Worm (Caenorhabditis elegans) whole organism, mixed stage, embryonic: ENCODE data around the gene Y39F10C.3.
A peak's percentile ranks its signal among the peaks of the same experiment; 100 is the strongest.

ENCODE experiments used
- blmp-1 ChIP-seq: fragments of 150-350 bp; optimal IDR thresholded peaks from 2 replicates; lab custom pipeline; 2014; ENCODE audit warnings: missing biosample characterization, missing genetic modification characterization
- ceh-43 ChIP-seq: fragments of 200-800 bp; sonication (Bioruptor generic); optimal IDR thresholded peaks from 2 replicates; lab custom pipeline; 2018; ENCODE audit warnings: mild to moderate bottlenecking, missing genetic modification characterization, moderate library complexity, missing compliant biosample characterization
- ceh-83 ChIP-seq: fragments of 200-800 bp; sonication (Bioruptor generic); optimal IDR thresholded peaks from 2 replicates; lab custom pipeline; 2018; ENCODE audit warnings: mild to moderate bottlenecking, missing genetic modification characterization, missing compliant biosample characterization
- elt-3 ChIP-seq: fragments of 150-350 bp; optimal IDR thresholded peaks from 2 replicates; lab custom pipeline; 2014; ENCODE audit warnings: missing biosample characterization, missing genetic modification characterization
- mab-5 ChIP-seq: fragments of 150-350 bp; optimal IDR thresholded peaks from 2 replicates; lab custom pipeline; 2014; ENCODE audit warnings: missing biosample characterization, missing genetic modification characterization
- nhr-12 ChIP-seq: fragments of 150-350 bp; optimal IDR thresholded peaks from 2 replicates; lab custom pipeline; 2014; ENCODE audit warnings: missing biosample characterization, missing genetic modification characterization
- nhr-237 ChIP-seq: fragments of 150-350 bp; optimal IDR thresholded peaks from 2 replicates; lab custom pipeline; 2014; ENCODE audit warnings: missing biosample characterization, missing genetic modification characterization
- pha-4 ChIP-seq: fragments of 150-350 bp; optimal IDR thresholded peaks from 2 replicates; lab custom pipeline; 2018; ENCODE audit warnings: missing biosample characterization, missing genetic modification reagents, missing genetic modification characterization
- snpc-4 ChIP-seq: fragments of 150-350 bp; optimal IDR thresholded peaks from 2 replicates; lab custom pipeline; 2014; ENCODE audit warnings: missing biosample characterization, missing genetic modification characterization
- unc-120 ChIP-seq: sonication (generic microtip); optimal IDR thresholded peaks from 2 replicates; lab custom pipeline; 2017; ENCODE audit warnings: missing genetic modification characterization, missing compliant biosample characterization; ENCODE audit not compliant: poor library complexity, severe bottlenecking
- unc-39 ChIP-seq: fragments of 150-350 bp; optimal IDR thresholded peaks from 2 replicates; lab custom pipeline; 2014; ENCODE audit warnings: missing biosample characterization, missing genetic modification characterization
- unc-62 ChIP-seq: fragments of 150-350 bp; optimal IDR thresholded peaks from 2 replicates; lab custom pipeline; 2014; ENCODE audit warnings: missing biosample characterization, missing genetic modification reagents, missing genetic modification characterization
- ztf-11 ChIP-seq: fragments of 150-350 bp; optimal IDR thresholded peaks from 2 replicates; lab custom pipeline; 2014; ENCODE audit warnings: missing biosample characterization, missing genetic modification characterization

DNA sequence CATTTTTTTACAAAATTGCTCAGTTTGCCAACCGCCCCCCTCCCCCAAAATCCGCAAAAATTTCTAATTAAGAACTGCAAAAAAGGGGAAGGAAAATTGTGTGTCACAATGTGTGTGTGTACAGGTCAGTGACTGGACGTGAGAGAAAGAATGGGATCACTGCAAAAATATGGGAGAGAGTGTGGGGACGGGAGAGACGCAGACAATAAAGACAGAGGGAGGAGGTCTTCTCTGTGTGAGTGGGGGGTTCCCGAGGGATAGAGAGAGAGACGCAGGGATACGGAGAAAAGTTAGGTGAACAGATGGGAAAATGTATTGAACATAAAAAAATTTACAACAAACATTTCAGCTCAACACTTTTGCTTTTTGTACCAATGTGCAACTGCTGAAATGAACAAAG lies 48.3 kb upstream of the Y39F10C.3 start:
- TF ChIP-seq ztf-11 = no peak
- no peak for TF ChIP-seq nhr-237 (tag; lab: Kevin White, UChicago)
- no peak for TF ChIP-seq elt-3 (tag; lab: Kevin White, UChicago)
- TF ChIP-seq unc-62 (GFP tag; lab: Kevin White, UChicago) = peak; percentile 42
- no peak for TF ChIP-seq snpc-4
- TF ChIP-seq ceh-43 = no peak
- no peak for TF ChIP-seq unc-39 (tag; lab: Kevin White, UChicago)
- no peak for TF ChIP-seq unc-120
- no peak for TF ChIP-seq mab-5
- no peak for TF ChIP-seq ceh-83
- TF ChIP-seq nhr-12 (tag; lab: Kevin White, UChicago) = no peak
- no peak for TF ChIP-seq blmp-1 (tag; lab: Kevin White, UChicago)
- no peak for TF ChIP-seq pha-4 (tag; lab: Kevin White, UChicago)
